Fruit fly (Drosophila melanogaster) whole organism, embryonic: ENCODE data around the gene tho2.

Experiments
- B-H2 ChIP-seq: fragments of 200-800 bp; sonication (Bioruptor generic); optimal IDR thresholded peaks from 2 replicates; lab custom pipeline; 2018; ENCODE audit warnings: missing biosample characterization, mild to moderate bottlenecking, missing genetic modification characterization
- BEAF-32 ChIP-seq: fragments of 200-800 bp; sonication (Bioruptor generic); optimal IDR thresholded peaks from 3 replicates; lab custom pipeline; 2017; ENCODE audit warnings: missing biosample characterization, missing genetic modification characterization, mild to moderate bottlenecking, moderate library complexity, missing genetic modification reagents
- BtbVII ChIP-seq: fragments of 200-800 bp; sonication (Bioruptor generic); optimal IDR thresholded peaks from 3 replicates; lab custom pipeline; 2017; ENCODE audit warnings: missing biosample characterization, mild to moderate bottlenecking, missing genetic modification characterization
- CG10462 ChIP-seq: fragments of 200-800 bp; sonication (Bioruptor generic); optimal IDR thresholded peaks from 2 replicates; lab custom pipeline; 2016; ENCODE audit warnings: missing biosample characterization, missing genetic modification characterization
- CG11247 ChIP-seq: fragments of 200-800 bp; sonication (Bioruptor generic); IDR thresholded peaks from 2 replicates; pipeline ENCODE4 v1.3.6; 2022; ENCODE audit warnings: missing biosample characterization, missing genetic modification characterization
- CG11504 ChIP-seq: fragments of 200-800 bp; sonication (Bioruptor generic); optimal IDR thresholded peaks from 3 replicates; lab custom pipeline; 2019; ENCODE audit warnings: missing biosample characterization, mild to moderate bottlenecking, missing genetic modification characterization, moderate library complexity
- CG11696 ChIP-seq: fragments of 200-800 bp; sonication (Bioruptor generic); IDR thresholded peaks from 2 replicates; pipeline ENCODE4 v1.3.6; 2022; ENCODE audit warnings: missing biosample characterization, missing genetic modification characterization
- CG15601 ChIP-seq: fragments of 200-800 bp; sonication (Bioruptor generic); optimal IDR thresholded peaks from 3 replicates; lab custom pipeline; 2019; ENCODE audit warnings: missing biosample characterization, mild to moderate bottlenecking, missing genetic modification characterization, moderate library complexity
- CG1647 ChIP-seq: fragments of 200-800 bp; sonication (Bioruptor generic); optimal IDR thresholded peaks from 3 replicates; lab custom pipeline; 2016; ENCODE audit warnings: missing biosample characterization, missing genetic modification characterization
- CG16779 ChIP-seq: fragments of 200-800 bp; sonication (Bioruptor generic); IDR thresholded peaks from 2 replicates; pipeline ENCODE4 v1.3.6; 2022; ENCODE audit warnings: missing biosample characterization, missing genetic modification characterization
- CG17361 ChIP-seq: fragments of 200-800 bp; sonication (Bioruptor generic); IDR thresholded peaks from 3 replicates; pipeline ENCODE4 v1.3.6; 2022; ENCODE audit warnings: missing biosample characterization, missing genetic modification characterization
- CG18619 ChIP-seq: fragments of 200-800 bp; sonication (Bioruptor generic); optimal IDR thresholded peaks from 3 replicates; lab custom pipeline; 2017; ENCODE audit warnings: missing biosample characterization, mild to moderate bottlenecking, missing genetic modification characterization
- CG2129 ChIP-seq: fragments of 200-800 bp; sonication (Bioruptor generic); IDR thresholded peaks from 2 replicates; pipeline ENCODE4 v1.3.6; 2022; ENCODE audit warnings: missing biosample characterization, missing genetic modification characterization; ENCODE audit not compliant: partially characterized antibody
- CG2712 ChIP-seq: fragments of 200-800 bp; optimal IDR thresholded peaks from 3 replicates; lab custom pipeline; 2019; ENCODE audit warnings: missing biosample characterization, mild to moderate bottlenecking, missing genetic modification characterization, moderate library complexity
- CG3281 ChIP-seq: fragments of 200-800 bp; sonication (Bioruptor generic); optimal IDR thresholded peaks from 3 replicates; lab custom pipeline; 2017; ENCODE audit warnings: missing biosample characterization, mild to moderate bottlenecking, missing genetic modification characterization
- CG3995 ChIP-seq: fragments of 200-800 bp; sonication (Bioruptor generic); optimal IDR thresholded peaks from 3 replicates; lab custom pipeline; 2016; ENCODE audit warnings: missing biosample characterization, missing genetic modification characterization
- CG6654 ChIP-seq: fragments of 200-800 bp; sonication (Bioruptor generic); optimal IDR thresholded peaks from 2 replicates; lab custom pipeline; 2017; ENCODE audit warnings: missing biosample characterization, mild to moderate bottlenecking, missing genetic modification characterization
- CG6683 ChIP-seq: fragments of 200-800 bp; sonication (Bioruptor generic); optimal IDR thresholded peaks from 2 replicates; lab custom pipeline; 2017; ENCODE audit warnings: missing biosample characterization, mild to moderate bottlenecking, missing genetic modification characterization, missing genetic modification reagents
- CG6689 ChIP-seq: fragments of 200-800 bp; sonication (Bioruptor generic); IDR thresholded peaks from 2 replicates; pipeline ENCODE4 v1.3.6; 2022; ENCODE audit warnings: missing biosample characterization, missing genetic modification characterization
- CG6813 ChIP-seq: fragments of 200-800 bp; sonication (Bioruptor generic); optimal IDR thresholded peaks from 2 replicates; lab custom pipeline; 2017; ENCODE audit warnings: missing biosample characterization, missing genetic modification characterization, mild to moderate bottlenecking, moderate library complexity, missing genetic modification reagents
- CG9876 ChIP-seq: fragments of 200-800 bp; sonication (Bioruptor generic); optimal IDR thresholded peaks from 2 replicates; lab custom pipeline; 2016; ENCODE audit warnings: missing biosample characterization, missing genetic modification characterization
- Ets97D ChIP-seq: fragments of 200-800 bp; sonication (Bioruptor generic); optimal IDR thresholded peaks from 3 replicates; lab custom pipeline; 2016; ENCODE audit warnings: missing biosample characterization, missing genetic modification characterization
- Fer3 ChIP-seq: fragments of 200-800 bp; sonication (Bioruptor generic); optimal IDR thresholded peaks from 2 replicates; lab custom pipeline; 2018; ENCODE audit warnings: missing biosample characterization, mild to moderate bottlenecking, missing genetic modification characterization, moderate library complexity
- Gug ChIP-seq: fragments of 200-800 bp; sonication (Bioruptor generic); IDR thresholded peaks from 4 replicates; pipeline ENCODE4 v1.3.6; 2022; ENCODE audit warnings: missing biosample characterization, missing genetic modification characterization
- Hr51 ChIP-seq, 2 experiments: fragments of 200-800 bp; sonication (Bioruptor generic); optimal IDR thresholded peaks; 2 replicates in 1 of 2; 3 replicates in 1 of 2; lab custom pipeline; 2016 to 2018; ENCODE audit warnings: missing biosample characterization in 2 of 2, missing genetic modification characterization in 2 of 2, mild to moderate bottlenecking in 1 of 2, moderate library complexity in 1 of 2
- Lhr ChIP-seq: fragments of 200-800 bp; sonication (Bioruptor generic); optimal IDR thresholded peaks from 3 replicates; lab custom pipeline; 2017; ENCODE audit warnings: mild to moderate bottlenecking, missing biosample characterization, missing genetic modification reagents, missing genetic modification characterization
- MTF-1 ChIP-seq: fragments of 200-800 bp; sonication (Bioruptor generic); optimal IDR thresholded peaks from 2 replicates; lab custom pipeline; 2018; ENCODE audit warnings: missing biosample characterization, mild to moderate bottlenecking, missing genetic modification characterization, borderline replicate concordance
- Med ChIP-seq: fragments of 200-800 bp; sonication (Bioruptor generic); peaks from one replicate; lab custom pipeline; 2016; ENCODE audit warnings: missing biosample characterization, missing genetic modification characterization, mild to moderate bottlenecking, inconsistent platforms, moderate library complexity
- Mrtf ChIP-seq: fragments of 200-800 bp; sonication (Bioruptor generic); IDR thresholded peaks from 3 replicates; pipeline ENCODE4 v1.3.6; 2022; ENCODE audit warnings: missing biosample characterization, missing genetic modification characterization
- NC2α ChIP-seq: fragments of 200-800 bp; sonication (Bioruptor generic); optimal IDR thresholded peaks from 2 replicates; lab custom pipeline; 2016; ENCODE audit warnings: missing biosample characterization, missing genetic modification characterization
- Optix ChIP-seq: fragments of 200-800 bp; sonication (Bioruptor generic); IDR thresholded peaks from 3 replicates; pipeline ENCODE4 v1.3.6; 2022; ENCODE audit warnings: missing biosample characterization, missing genetic modification characterization
- Sin3A ChIP-seq: fragments of >200 bp; optimal IDR thresholded peaks from 2 replicates; lab custom pipeline; 2018
- Sry-β ChIP-seq: fragments of 200-800 bp; sonication (Bioruptor generic); optimal IDR thresholded peaks from 2 replicates; lab custom pipeline; 2018; ENCODE audit warnings: missing biosample characterization, mild to moderate bottlenecking, missing genetic modification characterization, moderate library complexity
- Xrp1 ChIP-seq: fragments of 200-800 bp; sonication (Bioruptor generic); IDR thresholded peaks from 2 replicates; pipeline ENCODE4 v1.3.6; 2022; ENCODE audit warnings: missing biosample characterization, missing genetic modification characterization
- ash1 ChIP-seq: fragments of 200-800 bp; sonication (Bioruptor generic); optimal IDR thresholded peaks from 2 replicates; lab custom pipeline; 2018; ENCODE audit warnings: missing biosample characterization, mild to moderate bottlenecking, missing genetic modification characterization
- br ChIP-seq: fragments of >200 bp; optimal IDR thresholded peaks from 2 replicates; lab custom pipeline; 2017
- chif ChIP-seq, 2 experiments: fragments of 200-800 bp; sonication (Bioruptor generic); optimal IDR thresholded peaks; 3 replicates each; lab custom pipeline; 2016; ENCODE audit warnings: missing biosample characterization in 2 of 2, missing genetic modification characterization in 2 of 2
- en ChIP-seq: fragments of 200-800 bp; sonication (Bioruptor generic); optimal IDR thresholded peaks from 2 replicates; lab custom pipeline; 2016; ENCODE audit warnings: missing biosample characterization, missing genetic modification characterization
- gsb ChIP-seq: fragments of 200-800 bp; sonication (Bioruptor generic); IDR thresholded peaks from 2 replicates; pipeline ENCODE4 v1.3.6; 2022; ENCODE audit warnings: missing biosample characterization, missing genetic modification characterization
- hth ChIP-seq: fragments of >200 bp; optimal IDR thresholded peaks from 2 replicates; lab custom pipeline; 2017; ENCODE audit warnings: inconsistent platforms
- insv ChIP-seq, 2 experiments: fragments of 200-800 bp; sonication (Bioruptor generic); optimal IDR thresholded peaks; 3 replicates each; lab custom pipeline; 2016 to 2018; ENCODE audit warnings: missing biosample characterization in 2 of 2, missing genetic modification characterization in 2 of 2
- pb ChIP-seq: fragments of 200-800 bp; sonication (Bioruptor generic); optimal IDR thresholded peaks from 3 replicates; lab custom pipeline; 2016; ENCODE audit warnings: missing biosample characterization, missing genetic modification characterization
- peb ChIP-seq: fragments of 200-800 bp; sonication (Bioruptor generic); IDR thresholded peaks from 2 replicates; pipeline ENCODE4 v1.3.6; 2022; ENCODE audit warnings: missing biosample characterization, missing genetic modification characterization
- pros ChIP-seq: fragments of 200-800 bp; sonication (Bioruptor generic); optimal IDR thresholded peaks from 3 replicates; lab custom pipeline; 2019; ENCODE audit warnings: missing biosample characterization, mild to moderate bottlenecking, missing genetic modification characterization, moderate library complexity
- sc ChIP-seq, 3 experiments: fragments of >200 bp in 2 of 3; fragments of 200-800 bp in 1 of 3; sonication (Bioruptor generic) in 1 of 3; optimal IDR thresholded peaks; 2 replicates in 2 of 3; 3 replicates in 1 of 3; lab custom pipeline; 2017; ENCODE audit warnings: mild to moderate bottlenecking in 1 of 3, missing biosample characterization in 1 of 3, missing genetic modification characterization in 1 of 3, missing genetic modification reagents in 1 of 3
- so ChIP-seq: fragments of 200-800 bp; sonication (Bioruptor generic); IDR thresholded peaks from 3 replicates; pipeline ENCODE4 v1.3.6; 2022; ENCODE audit warnings: missing biosample characterization, missing genetic modification characterization
- sqz ChIP-seq: fragments of 200-800 bp; sonication (Bioruptor generic); optimal IDR thresholded peaks from 3 replicates; lab custom pipeline; 2018; ENCODE audit warnings: missing biosample characterization, mild to moderate bottlenecking, missing genetic modification characterization
- tin ChIP-seq: fragments of 200-800 bp; sonication (Bioruptor generic); optimal IDR thresholded peaks from 3 replicates; lab custom pipeline; 2016; ENCODE audit warnings: missing biosample characterization, missing genetic modification characterization
- twi ChIP-seq: fragments of 200-800 bp; optimal IDR thresholded peaks from 2 replicates; lab custom pipeline; 2019; ENCODE audit warnings: missing biosample characterization, mild to moderate bottlenecking, missing genetic modification characterization, moderate library complexity
- yki ChIP-seq: fragments of >200 bp; optimal IDR thresholded peaks from 3 replicates; lab custom pipeline; 2018

The tho2 gene

DNA sequence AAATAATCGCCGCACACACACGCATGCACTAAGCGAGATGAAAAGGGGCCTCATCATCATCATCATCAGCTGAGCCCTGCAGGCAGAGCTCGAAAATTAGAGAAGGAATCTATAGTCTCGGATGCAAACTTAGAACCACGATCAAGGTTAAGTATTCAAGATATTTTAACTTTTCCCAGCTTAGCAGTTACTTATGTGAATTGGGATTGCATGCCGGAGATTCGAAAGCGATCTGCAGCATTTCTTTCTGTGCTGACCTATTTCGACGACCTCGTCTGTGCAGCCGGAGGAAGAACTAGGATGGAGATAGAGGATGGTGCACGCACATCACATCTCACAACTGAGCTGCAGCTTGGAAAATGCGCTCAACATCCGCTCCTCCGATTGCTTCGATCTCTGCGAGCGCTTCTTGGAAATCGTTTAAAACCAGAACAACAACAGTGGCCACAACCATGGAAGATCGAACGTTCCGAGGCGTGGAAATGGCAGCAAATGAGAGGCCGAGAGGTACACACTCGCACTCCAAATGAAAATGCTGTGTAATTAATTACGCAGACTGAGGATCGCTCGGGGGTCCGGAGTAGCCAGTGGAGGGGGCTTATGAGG is 37.9 kb upstream of the tho2 start (continued):
- TF ChIP-seq CG3995 (GFP tag; lab: Kevin White, UChicago) (no peak), CG17361 (GFP tag; lab: Robert Waterston, UW) (peak; percentile 66; the same call in 2 of the 3 replicates), BtbVII (GFP tag; lab: Kevin White, UChicago) (no peak), CG2129 (GFP tag; lab: Robert Waterston, UW) (no peak), Sin3A (no peak), CG11247 (GFP tag; lab: Robert Waterston, UW) (no peak), CG1647 (GFP tag; lab: Kevin White, UChicago) (peak; percentile 27), CG11696 (GFP tag; lab: Robert Waterston, UW) (peak; percentile 99), MTF-1 (GFP tag; lab: Kevin White, UChicago) (peak; percentile 50), CG6813 (GFP tag; lab: Kevin White, UChicago) (peak; percentile 58), B-H2 (no peak), pros (GFP tag; lab: Kevin White, UChicago) (no peak), so (GFP tag; lab: Robert Waterston, UW) (0 out of 3 replicates have a peak, but pooled peaks have one; percentile 38), hth (lab: Kevin White, UChicago) (no peak), Ets97D (no peak), br (no peak), BEAF-32 (no peak), CG16779 (GFP tag; lab: Robert Waterston, UW) (no peak), CG3281 (GFP tag; lab: Kevin White, UChicago) (no peak), Gug (peak; percentile 63; the same call in 2 of the 4 replicates), CG6683 (GFP tag; lab: Kevin White, UChicago) (no peak), sc (optimal IDR thresholded peaks at IDR 0.05; lab: Kevin White, UChicago) (no peak), sc (GFP tag; optimal IDR thresholded peaks at IDR 0.05; lab: Kevin White, UChicago) (peak; percentile 52), NC2α (GFP tag; lab: Kevin White, UChicago) (peak; percentile 62), Mrtf (GFP tag; lab: Robert Waterston, UW) (0 out of 3 replicates have a peak, but pooled peaks have one; percentile 23), CG11504 (tag; lab: Kevin White, UChicago) (peak; percentile 30), ash1 (no peak), twi (tag; lab: Kevin White, UChicago) (no peak), Xrp1 (GFP tag; lab: Robert Waterston, UW) (peak; percentile 93), en (GFP tag; lab: Kevin White, UChicago) (peak; percentile 9), CG15601 (tag; lab: Kevin White, UChicago) (peak; percentile 56), chif (GFP tag; optimal IDR thresholded peaks at IDR 0.05; lab: Kevin White, UChicago) (peak; percentile 33 to 91), yki (no peak), pb (GFP tag; lab: Kevin White, UChicago) (peak; percentile 34), CG6689 (peak; percentile 79), CG10462 (GFP tag; lab: Kevin White, UChicago) (peak; percentile 12), peb (GFP tag; lab: Robert Waterston, UW) (0 out of 2 replicates have a peak, but pooled peaks have one; percentile 25), gsb (GFP tag; lab: Robert Waterston, UW) (no peak), CG6654 (GFP tag; lab: Kevin White, UChicago) (peak; percentile 10), Optix (peak; percentile 72; the same call in 2 of the 3 replicates), CG2712 (tag; lab: Kevin White, UChicago) (peak; percentile 89), Hr51 (GFP tag; optimal IDR thresholded peaks at IDR 0.05; lab: Kevin White, UChicago) (peak in 1 of 2 experiments; percentile 56), CG9876 (GFP tag; lab: Kevin White, UChicago) (peak; percentile 53), Lhr (GFP tag; lab: Kevin White, UChicago) (peak; percentile 35), Fer3 (tag; lab: Kevin White, UChicago) (no peak), sqz (GFP tag; lab: Kevin White, UChicago) (peak; percentile 36), Sry-β (no peak), CG18619 (GFP tag; lab: Kevin White, UChicago) (peak; percentile 25), insv (GFP tag; optimal IDR thresholded peaks at IDR 0.05; lab: Kevin White, UChicago) (no peak), tin (GFP tag; lab: Kevin White, UChicago) (peak; percentile 69), Med (GFP tag; lab: Kevin White, UChicago) (peak; percentile 85)
